Worm (Caenorhabditis elegans) whole organism, late embryonic: ENCODE data around the gene C41H7.2.

Experiments
- C08G9.2 ChIP-seq: sonication (generic microtip); optimal IDR thresholded peaks from 2 replicates; lab custom pipeline; 2016; ENCODE audit warnings: mild to moderate bottlenecking, missing genetic modification characterization, moderate library complexity, missing compliant biosample characterization
- C38D4.7 ChIP-seq: fragments of 200-800 bp; sonication (Bioruptor generic); optimal IDR thresholded peaks from 2 replicates; lab custom pipeline; 2018; ENCODE audit warnings: mild to moderate bottlenecking, missing genetic modification characterization, moderate library complexity, missing compliant biosample characterization
- F13H6.1 ChIP-seq: sonication (generic microtip); optimal IDR thresholded peaks from 2 replicates; lab custom pipeline; 2016; ENCODE audit warnings: missing genetic modification characterization, missing compliant biosample characterization
- K02D7.2 ChIP-seq: sonication (generic microtip); optimal IDR thresholded peaks from 2 replicates; lab custom pipeline; 2017; ENCODE audit warnings: mild to moderate bottlenecking, missing genetic modification characterization, missing compliant biosample characterization
- T23F11.4 ChIP-seq: fragments of 200-800 bp; sonication (Bioruptor generic); optimal IDR thresholded peaks from 2 replicates; lab custom pipeline; 2018; ENCODE audit warnings: mild to moderate bottlenecking, missing genetic modification characterization, missing compliant biosample characterization
- Y22D7AL.16 ChIP-seq: sonication (generic microtip); optimal IDR thresholded peaks from 2 replicates; lab custom pipeline; 2016; ENCODE audit warnings: missing genetic modification characterization, missing compliant biosample characterization
- ceh-14 ChIP-seq: sonication (generic microtip); optimal IDR thresholded peaks from 2 replicates; lab custom pipeline; 2016; ENCODE audit warnings: missing genotype, missing genetic modification characterization, missing compliant biosample characterization
- ceh-18 ChIP-seq: sonication (generic microtip); optimal IDR thresholded peaks from 2 replicates; lab custom pipeline; 2016; ENCODE audit warnings: missing genetic modification characterization, missing compliant biosample characterization
- ceh-19 ChIP-seq: fragments of 200-800 bp; sonication (Bioruptor generic); optimal IDR thresholded peaks from 2 replicates; lab custom pipeline; 2018; ENCODE audit warnings: mild to moderate bottlenecking, missing genetic modification characterization, missing compliant biosample characterization
- ceh-22 ChIP-seq: sonication (generic microtip); optimal IDR thresholded peaks from 2 replicates; lab custom pipeline; 2017; ENCODE audit warnings: missing biosample characterization, missing genetic modification characterization
- ceh-24 ChIP-seq: sonication (generic microtip); optimal IDR thresholded peaks from 2 replicates; lab custom pipeline; 2016; ENCODE audit warnings: mild to moderate bottlenecking, missing genetic modification characterization, missing compliant biosample characterization
- ceh-45 ChIP-seq: fragments of 200-800 bp; sonication (Bioruptor generic); IDR thresholded peaks from 2 replicates; pipeline ENCODE4 v1.3.6; 2022; ENCODE audit warnings: missing genetic modification reagents, missing genetic modification characterization, missing compliant biosample characterization
- ceh-48 ChIP-seq: sonication (generic microtip); optimal IDR thresholded peaks from 2 replicates; lab custom pipeline; 2016; ENCODE audit warnings: missing genetic modification characterization, inconsistent platforms, missing compliant biosample characterization
- che-1 ChIP-seq: sonication (generic microtip); optimal IDR thresholded peaks from 2 replicates; lab custom pipeline; 2016; ENCODE audit warnings: mild to moderate bottlenecking, missing genetic modification characterization, missing compliant biosample characterization
- dmd-4 ChIP-seq: sonication (generic microtip); optimal IDR thresholded peaks from 2 replicates; lab custom pipeline; 2016; ENCODE audit warnings: borderline replicate concordance, missing genetic modification characterization, missing compliant biosample characterization
- elt-2 ChIP-seq: sonication (generic microtip); optimal IDR thresholded peaks from 2 replicates; lab custom pipeline; 2016; ENCODE audit warnings: missing genetic modification reagents, missing genetic modification characterization, missing compliant biosample characterization
- ets-4 ChIP-seq: sonication (generic microtip); optimal IDR thresholded peaks from 2 replicates; lab custom pipeline; 2016; ENCODE audit warnings: missing genetic modification characterization, missing compliant biosample characterization
- fax-1 ChIP-seq: sonication (generic microtip); optimal IDR thresholded peaks from 2 replicates; lab custom pipeline; 2016; ENCODE audit warnings: missing genotype, missing genetic modification characterization, missing compliant biosample characterization
- fkh-10 ChIP-seq: fragments of 150-350 bp; optimal IDR thresholded peaks from 2 replicates; lab custom pipeline; 2014; ENCODE audit warnings: missing biosample characterization, missing genetic modification reagents, missing genetic modification characterization
- gmeb-2 ChIP-seq: sonication (generic microtip); optimal IDR thresholded peaks from 2 replicates; lab custom pipeline; 2016; ENCODE audit warnings: missing genetic modification characterization, inconsistent platforms, missing compliant biosample characterization
- hlh-30 ChIP-seq: sonication (generic microtip); optimal IDR thresholded peaks from 2 replicates; lab custom pipeline; 2017; ENCODE audit warnings: antibody characterized with exemption, missing genetic modification characterization, missing compliant biosample characterization; ENCODE audit not compliant: insufficient read depth
- hlh-6 ChIP-seq: sonication (generic microtip); optimal IDR thresholded peaks from 2 replicates; lab custom pipeline; 2016; ENCODE audit warnings: missing genotype, missing genetic modification characterization, missing compliant biosample characterization
- lin-11 ChIP-seq: fragments of 200-800 bp; sonication (Bioruptor generic); optimal IDR thresholded peaks from 2 replicates; lab custom pipeline; 2018; ENCODE audit warnings: mild to moderate bottlenecking, missing genetic modification characterization, missing compliant biosample characterization
- mec-3 ChIP-seq: sonication (generic microtip); optimal IDR thresholded peaks from 2 replicates; lab custom pipeline; 2016; ENCODE audit warnings: borderline replicate concordance, missing genetic modification characterization, missing compliant biosample characterization
- pat-9 ChIP-seq: fragments of 200-800 bp; sonication (Bioruptor generic); optimal IDR thresholded peaks from 2 replicates; lab custom pipeline; 2018; ENCODE audit warnings: mild to moderate bottlenecking, missing genetic modification characterization, moderate library complexity, missing compliant biosample characterization
- pha-2 ChIP-seq: sonication (generic microtip); optimal IDR thresholded peaks from 2 replicates; lab custom pipeline; 2017; ENCODE audit warnings: mild to moderate bottlenecking, missing genetic modification characterization, missing compliant biosample characterization
- pha-4 ChIP-seq: fragments of 150-350 bp; optimal IDR thresholded peaks from 2 replicates; lab custom pipeline; 2018; ENCODE audit warnings: missing biosample characterization, missing genetic modification reagents, missing genetic modification characterization
- pros-1 ChIP-seq: fragments of 150-350 bp; optimal IDR thresholded peaks from 2 replicates; lab custom pipeline; 2014; ENCODE audit warnings: missing biosample characterization, missing genetic modification reagents, missing genetic modification characterization
- syd-9 ChIP-seq: sonication (generic microtip); optimal IDR thresholded peaks from 2 replicates; lab custom pipeline; 2016; ENCODE audit warnings: mild to moderate bottlenecking, missing genetic modification characterization, moderate library complexity, missing compliant biosample characterization
- tbx-2 ChIP-seq: sonication (generic microtip); optimal IDR thresholded peaks from 2 replicates; lab custom pipeline; 2016; ENCODE audit warnings: missing genetic modification characterization, missing compliant biosample characterization
- unc-3 ChIP-seq, 2 experiments: fragments of 200-800 bp in 1 of 2; sonication (Bioruptor generic) in 1 of 2; sonication (generic microtip) in 1 of 2; conservative IDR thresholded peaks in 1 of 2; optimal IDR thresholded peaks in 1 of 2; 2 replicates each; pipeline versions ENCODE4 v1.3.6 to Lab custom; 2016 to 2022; ENCODE audit warnings: missing compliant biosample characterization in 2 of 2, missing genetic modification characterization in 2 of 2, missing genetic modification reagents in 1 of 2
- unc-55 ChIP-seq: sonication (generic microtip); optimal IDR thresholded peaks from 2 replicates; lab custom pipeline; 2017; ENCODE audit warnings: missing biosample characterization, missing genetic modification reagents, missing genetic modification characterization
- zip-5 ChIP-seq: sonication (generic microtip); optimal IDR thresholded peaks from 2 replicates; lab custom pipeline; 2016; ENCODE audit warnings: missing genetic modification characterization, missing compliant biosample characterization
- ztf-16 ChIP-seq: sonication (generic microtip); optimal IDR thresholded peaks from 2 replicates; lab custom pipeline; 2017; ENCODE audit warnings: missing genetic modification characterization, missing compliant biosample characterization

Gene C41H7.2

DNA sequence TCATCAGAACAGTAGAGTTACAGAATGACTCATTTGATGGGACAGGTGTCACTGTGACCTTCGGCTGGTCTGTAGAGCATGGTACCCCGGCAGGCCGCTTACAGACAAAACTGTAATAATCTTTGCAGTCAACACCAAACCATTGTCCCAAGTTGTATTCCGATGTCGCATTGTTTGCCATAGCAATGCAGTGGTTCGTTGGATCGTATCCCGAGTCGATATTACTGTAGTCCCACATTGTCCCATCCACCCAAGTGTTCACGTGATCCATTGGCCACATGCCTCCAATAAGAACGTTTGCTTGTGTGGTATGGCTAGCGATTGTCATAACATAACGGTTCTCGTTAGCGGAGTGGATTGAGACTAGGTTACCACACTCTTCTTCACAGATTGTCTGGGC lies 6.3 kb downstream of the C41H7.2 start:
- TF ChIP-seq pha-2, result no peak
- TF ChIP-seq fkh-10 (GFP tag; lab: Kevin White, UChicago), result no peak
- no peak for TF ChIP-seq dmd-4 (tag; lab: Kevin White, UChicago)
- TF ChIP-seq pros-1, result no peak
- TF ChIP-seq unc-55 (GFP tag; lab: Kevin White, UChicago), result no peak
- no peak for TF ChIP-seq T23F11.4
- TF ChIP-seq mec-3 (tag; lab: Kevin White, UChicago), result no peak
- no peak for TF ChIP-seq tbx-2
- TF ChIP-seq C08G9.2, result no peak

- no peak for TF ChIP-seq pat-9 (tag; lab: Kevin White, UChicago)
- TF ChIP-seq unc-3 (GFP tag; conservative IDR thresholded peaks at IDR 0.05; lab: Robert Waterston, UW), result no peak
- no peak for TF ChIP-seq unc-3 (tag; optimal IDR thresholded peaks at IDR 0.05; lab: Kevin White, UChicago)
- no peak for TF ChIP-seq ceh-48 (tag; lab: Kevin White, UChicago)
- no peak for TF ChIP-seq che-1
- TF ChIP-seq hlh-30 (tag; lab: Kevin White, UChicago), result no peak
- no peak for TF ChIP-seq ceh-19 (GFP tag; lab: Kevin White, UChicago)
- TF ChIP-seq hlh-6 (tag; lab: Kevin White, UChicago), result no peak
Measured at ce11 chrII:3023381-3023935, 8.8 kb downstream of the C41H7.2 start, which contains the start of gene clec-2. clec-2 (minus strand) TSS chrII:3023431.

- no peak for TF ChIP-seq mec-3 (tag; lab: Kevin White, UChicago)
- no peak for TF ChIP-seq ceh-24 (tag; lab: Kevin White, UChicago)
- no peak for TF ChIP-seq ceh-18
- no peak for TF ChIP-seq lin-11 (tag; lab: Kevin White, UChicago)
- no peak for TF ChIP-seq ceh-45 (GFP tag; lab: Robert Waterston, UW)
- TF ChIP-seq hlh-30 (tag; lab: Kevin White, UChicago), result no peak
- no peak for TF ChIP-seq syd-9 (tag; lab: Kevin White, UChicago)
- TF ChIP-seq C38D4.7 (GFP tag; lab: Kevin White, UChicago), result no peak
- TF ChIP-seq F13H6.1 (tag; lab: Kevin White, UChicago), result no peak
- no peak for TF ChIP-seq gmeb-2 (tag; lab: Kevin White, UChicago)
- TF ChIP-seq ceh-22, result no peak
- TF ChIP-seq ztf-16 (tag; lab: Kevin White, UChicago), result no peak
Measured at ce11 chrII:3024655-3025054, 10.0 kb downstream of the C41H7.2 start.

- TF ChIP-seq hlh-6 (tag; lab: Kevin White, UChicago) (no peak), pha-4 (tag; lab: Kevin White, UChicago) (no peak), ceh-24 (tag; lab: Kevin White, UChicago) (no peak), ceh-48 (tag; lab: Kevin White, UChicago) (no peak), mec-3 (tag; lab: Kevin White, UChicago) (no peak), Y22D7AL.16 (tag; lab: Kevin White, UChicago) (no peak), ceh-14 (tag; lab: Kevin White, UChicago) (no peak), fkh-10 (GFP tag; lab: Kevin White, UChicago) (no peak), fax-1 (no peak), elt-2 (tag; lab: Kevin White, UChicago) (no peak), ets-4 (tag; lab: Kevin White, UChicago) (no peak), hlh-30 (tag; lab: Kevin White, UChicago) (no peak), zip-5 (tag; lab: Kevin White, UChicago) (no peak), K02D7.2 (no peak), F13H6.1 (tag; lab: Kevin White, UChicago) (no peak)
Measured at ce11 chrII:3028264-3028663, 13.6 kb downstream of the C41H7.2 start.
